Worm (Caenorhabditis elegans): ENCODE results near the gene clec-32.

ce11 chrV:16893440-16893839, 31.8 kb upstream of the clec-32 start, which contains the start of gene F09C6.15:
- TF ChIP-seq ama-1 (optimal IDR thresholded peaks at IDR 0.05) (no peak), scrt-1 (GFP tag; IDR thresholded peaks at IDR 0.05) (no peak), hnd-1 (tag; optimal IDR thresholded peaks at IDR 0.05) (no peak), tbx-11 (GFP tag; IDR thresholded peaks at IDR 0.05) (no peak), tbx-37 (GFP tag; conservative IDR thresholded peaks at IDR 0.05) (no peak), ets-7 (tag; optimal IDR thresholded peaks at IDR 0.05) (no peak), F13C5.2 (tag; optimal IDR thresholded peaks at IDR 0.05) (no peak), tra-4 (tag; optimal IDR thresholded peaks at IDR 0.05) (no peak), pes-1 (GFP tag; IDR thresholded peaks at IDR 0.05) (no peak)
